Fruit fly (Drosophila melanogaster) whole organism, wandering third instar larva: ENCODE results near the gene CheB93b.

Experiments used
- Abd-B ChIP-seq: fragments of >200 bp; optimal IDR thresholded peaks from 2 replicates; lab custom pipeline; 2017; ENCODE audit warnings: missing biosample characterization, missing genetic modification characterization
- CG32264 ChIP-seq: fragments of 200-800 bp; sonication (Bioruptor generic); optimal IDR thresholded peaks from 2 replicates; lab custom pipeline; 2016; ENCODE audit warnings: missing biosample characterization, missing genetic modification characterization
- CG9705 ChIP-seq: fragments of 200-800 bp; sonication (Bioruptor generic); optimal IDR thresholded peaks from 2 replicates; lab custom pipeline; 2018; ENCODE audit warnings: missing biosample characterization, mild to moderate bottlenecking, missing genetic modification characterization
- CrebA ChIP-seq: fragments of 200-800 bp; sonication (Bioruptor generic); optimal IDR thresholded peaks from 2 replicates; lab custom pipeline; 2016; ENCODE audit warnings: missing biosample characterization, mild to moderate bottlenecking, missing genetic modification characterization, borderline replicate concordance
- Dfd ChIP-seq: fragments of >200 bp; optimal IDR thresholded peaks from 2 replicates; lab custom pipeline; 2017; ENCODE audit warnings: missing biosample characterization, missing genetic modification characterization
- Dif ChIP-seq: fragments of 200-275, 200-300 bp; sonication (Bioruptor generic); optimal IDR thresholded peaks from 2 replicates; lab custom pipeline; 2018; ENCODE audit warnings: missing biosample characterization, missing genetic modification characterization; ENCODE audit not compliant: partially characterized antibody
- GATAd ChIP-seq: sonication (Bioruptor generic); optimal IDR thresholded peaks from 2 replicates; lab custom pipeline; 2016; ENCODE audit warnings: missing biosample characterization, missing genetic modification characterization
- Hnf4 ChIP-seq: fragments of 200-800 bp; sonication (Bioruptor generic); optimal IDR thresholded peaks from 2 replicates; lab custom pipeline; 2016; ENCODE audit warnings: missing biosample characterization, mild to moderate bottlenecking, missing genetic modification characterization
- Hr78 ChIP-seq: fragments of >200 bp; optimal IDR thresholded peaks from 2 replicates; lab custom pipeline; 2017; ENCODE audit warnings: missing biosample characterization, missing genetic modification characterization
- Myc ChIP-seq: fragments of >200 bp; optimal IDR thresholded peaks from 2 replicates; lab custom pipeline; 2017
- N ChIP-seq: fragments of >200 bp; optimal IDR thresholded peaks from 2 replicates; lab custom pipeline; 2018; ENCODE audit warnings: missing biosample characterization, missing external identifiers, missing genetic modification characterization
- OdsH ChIP-seq: fragments of 200-800 bp; sonication (Bioruptor generic); optimal IDR thresholded peaks from 2 replicates; lab custom pipeline; 2016; ENCODE audit warnings: missing biosample characterization, mild to moderate bottlenecking, missing genetic modification characterization
- Rel ChIP-seq, 2 experiments: fragments of 200-800 bp; sonication (Bioruptor generic) in 1 of 2; optimal IDR thresholded peaks; 2 replicates in 1 of 2; 3 replicates in 1 of 2; lab custom pipeline; 2016 to 2019; ENCODE audit warnings: mild to moderate bottlenecking in 2 of 2, missing biosample characterization in 2 of 2, missing genetic modification characterization in 2 of 2, moderate library complexity in 1 of 2
- Sp1 ChIP-seq: fragments of 200-800 bp; sonication (Bioruptor generic); optimal IDR thresholded peaks from 3 replicates; lab custom pipeline; 2019; ENCODE audit warnings: missing biosample characterization, mild to moderate bottlenecking, missing genetic modification characterization, moderate library complexity
- Vsx2 ChIP-seq: fragments of 200-300, 225-300 bp; sonication (Bioruptor generic); optimal IDR thresholded peaks from 2 replicates; lab custom pipeline; 2018; ENCODE audit warnings: missing biosample characterization, missing genetic modification characterization; ENCODE audit not compliant: partially characterized antibody
- br ChIP-seq: fragments of 200-800 bp; sonication (Bioruptor generic); optimal IDR thresholded peaks from 2 replicates; lab custom pipeline; 2016; ENCODE audit warnings: missing biosample characterization, missing genetic modification characterization
- brk ChIP-seq: fragments of 200-800 bp; sonication (Bioruptor generic); optimal IDR thresholded peaks from 2 replicates; lab custom pipeline; 2016; ENCODE audit warnings: missing biosample characterization, mild to moderate bottlenecking, missing genetic modification characterization
- dl ChIP-seq, 2 experiments: fragments of 175-275, 200-275 bp in 1 of 2; fragments of 200-275 bp in 1 of 2; sonication (Bioruptor generic); optimal IDR thresholded peaks; lab custom pipeline; 2018; ENCODE audit warnings: mild to moderate bottlenecking in 2 of 2, missing biosample characterization in 2 of 2, missing genetic modification characterization in 2 of 2, moderate library complexity in 2 of 2; ENCODE audit not compliant: partially characterized antibody in 2 of 2, insufficient read depth in 1 of 2
- dmrt93B ChIP-seq: fragments of 200-800 bp; sonication (Bioruptor generic); optimal IDR thresholded peaks from 2 replicates; lab custom pipeline; 2018; ENCODE audit warnings: missing biosample characterization, mild to moderate bottlenecking, missing genetic modification characterization
- dsf ChIP-seq: sonication (Bioruptor generic); optimal IDR thresholded peaks from 2 replicates; lab custom pipeline; 2016; ENCODE audit warnings: missing biosample characterization, missing genetic modification characterization, borderline replicate concordance
- foxo ChIP-seq, 2 experiments: fragments of 200-800 bp; sonication (Bioruptor generic); optimal IDR thresholded peaks; 2 replicates in 1 of 2; 3 replicates in 1 of 2; lab custom pipeline; 2016 to 2017; ENCODE audit warnings: missing biosample characterization in 2 of 2, missing genetic modification characterization in 2 of 2
- h ChIP-seq: fragments of 200-800 bp; sonication (Bioruptor generic); optimal IDR thresholded peaks from 3 replicates; lab custom pipeline; 2016; ENCODE audit warnings: missing biosample characterization, mild to moderate bottlenecking, missing genetic modification characterization
- jim ChIP-seq: fragments of 175-275, 200-325 bp; sonication (Bioruptor generic); optimal IDR thresholded peaks from 2 replicates; lab custom pipeline; 2016; ENCODE audit warnings: missing biosample characterization, mild to moderate bottlenecking, missing genetic modification characterization
- pan ChIP-seq: fragments of >200 bp; optimal IDR thresholded peaks from 2 replicates; lab custom pipeline; 2017
- rgr ChIP-seq: fragments of 200-800 bp; sonication (Bioruptor generic); optimal IDR thresholded peaks from 3 replicates; lab custom pipeline; 2016; ENCODE audit warnings: missing biosample characterization, mild to moderate bottlenecking, missing genetic modification characterization
- sv ChIP-seq: fragments of 200-800 bp; sonication (Bioruptor generic); optimal IDR thresholded peaks from 3 replicates; lab custom pipeline; 2016; ENCODE audit warnings: missing biosample characterization, missing genetic modification characterization
- woc ChIP-seq: sonication (Bioruptor generic); optimal IDR thresholded peaks from 2 replicates; lab custom pipeline; 2016; ENCODE audit warnings: missing biosample characterization, mild to moderate bottlenecking, missing genetic modification characterization

The CheB93b gene

dm6 chr3R:21392221-21392620 lies 16.7 kb upstream of the CheB93b start:
- TF ChIP-seq dsf (GFP tag; lab: Kevin White, UChicago) (no peak), Hr78 (GFP tag; lab: Kevin White, UChicago) (no peak), Sp1 (GFP tag; lab: Kevin White, UChicago) (no peak), CrebA (GFP tag; lab: Kevin White, UChicago) (no peak), Vsx2 (GFP tag; lab: Kevin White, UChicago) (no peak), Abd-B (GFP tag; lab: Kevin White, UChicago) (no peak)

dm6 chr3R:21393005-21393729 lies 15.8 kb upstream of the CheB93b start:
- TF ChIP-seq N (GFP tag; lab: Kevin White, UChicago) (no peak), dsf (GFP tag; lab: Kevin White, UChicago) (no peak), brk (no peak), foxo (GFP tag; optimal IDR thresholded peaks at IDR 0.05; lab: Kevin White, UChicago) (no peak)

- TF ChIP-seq rgr (no peak), Hnf4 (GFP tag; lab: Kevin White, UChicago) (no peak), dl (GFP tag; optimal IDR thresholded peaks at IDR 0.05; lab: Kevin White, UChicago; ENCODE audit: insufficient read depth in 1 of 2, partially characterized antibody in 2 of 2) (no peak), Hr78 (GFP tag; lab: Kevin White, UChicago) (no peak), OdsH (GFP tag; lab: Kevin White, UChicago) (no peak), Rel (GFP tag; optimal IDR thresholded peaks at IDR 0.05; lab: Kevin White, UChicago) (no peak), Rel (tag; optimal IDR thresholded peaks at IDR 0.05; lab: Kevin White, UChicago) (no peak), CrebA (GFP tag; lab: Kevin White, UChicago) (no peak)
These were observed 9.3 kb upstream of the CheB93b start, which contains the start of gene Ugt49B2 for dm6 chr3R:21399642-21400041. TSS of gene Ugt49B2 (minus strand) at chr3R:21399742.

DNA sequence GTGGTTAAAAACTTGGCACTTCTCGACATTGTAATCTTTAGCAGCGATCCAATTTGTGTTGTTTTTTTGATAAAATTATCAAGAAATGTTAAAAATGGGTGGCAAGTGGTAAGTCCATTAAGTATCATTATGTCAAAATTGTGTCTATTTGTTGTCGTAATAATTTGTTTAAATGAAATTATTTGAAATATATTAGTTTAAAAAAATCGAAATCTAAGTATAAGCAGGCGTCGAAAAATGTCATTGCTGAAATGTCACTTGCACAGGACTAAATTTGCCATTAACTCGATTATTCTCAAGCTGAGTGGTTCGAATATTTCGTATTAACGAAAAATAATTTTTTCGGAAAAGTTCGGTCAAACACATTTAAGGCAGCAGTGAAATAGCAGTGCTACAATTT lies 5.5 kb upstream of the CheB93b start, which contains the start of gene CG7907:
Gene CG7907 (plus strand): TSS at position 301 of the 400 bp plus-strand sequence.
- no peak for TF ChIP-seq dsf (GFP tag; lab: Kevin White, UChicago)
- TF ChIP-seq rgr: no peak
- no peak for TF ChIP-seq h (GFP tag; lab: Kevin White, UChicago)
- no peak for TF ChIP-seq pan (lab: Kevin White, UChicago)
- TF ChIP-seq Myc (lab: Kevin White, UChicago): no peak
- TF ChIP-seq Hnf4 (GFP tag; lab: Kevin White, UChicago): no peak
- no peak for TF ChIP-seq CG9705 (GFP tag; lab: Kevin White, UChicago)
- TF ChIP-seq Dif: no peak
- TF ChIP-seq sv (GFP tag; lab: Kevin White, UChicago): no peak
- no peak for TF ChIP-seq dmrt93B (GFP tag; lab: Kevin White, UChicago)
- no peak for TF ChIP-seq br (GFP tag; lab: Kevin White, UChicago)

dm6 chr3R:21406708-21407107 lies 2.2 kb upstream of the CheB93b start:
- TF ChIP-seq jim (GFP tag; lab: Kevin White, UChicago) (no peak), h (GFP tag; lab: Kevin White, UChicago) (no peak), OdsH (GFP tag; lab: Kevin White, UChicago) (no peak), GATAd (GFP tag; lab: Kevin White, UChicago) (no peak), Hr78 (GFP tag; lab: Kevin White, UChicago) (no peak), CG32264 (GFP tag; lab: Kevin White, UChicago) (no peak), br (GFP tag; lab: Kevin White, UChicago) (no peak), woc (no peak), CG9705 (GFP tag; lab: Kevin White, UChicago) (no peak), dsf (GFP tag; lab: Kevin White, UChicago) (no peak), Rel (GFP tag; optimal IDR thresholded peaks at IDR 0.05; lab: Kevin White, UChicago) (no peak), Rel (tag; optimal IDR thresholded peaks at IDR 0.05; lab: Kevin White, UChicago) (no peak), Dfd (no peak), Myc (lab: Kevin White, UChicago) (no peak), N (GFP tag; lab: Kevin White, UChicago) (no peak), rgr (no peak)
